Worm (Caenorhabditis elegans) whole organism, L2 larva: ENCODE measurements around the gene B0228.9.

Experiments used
- C34F6.9 ChIP-seq: fragments of 150-350 bp; optimal IDR thresholded peaks from 2 replicates; lab custom pipeline; 2014; ENCODE audit warnings: missing biosample characterization, missing genetic modification characterization
- F13H6.1 ChIP-seq: sonication (generic microtip); optimal IDR thresholded peaks from 2 replicates; lab custom pipeline; 2016; ENCODE audit warnings: missing genetic modification characterization, missing compliant biosample characterization
- R02D3.7 ChIP-seq: fragments of 150-350 bp; optimal IDR thresholded peaks from 2 replicates; lab custom pipeline; 2014; ENCODE audit warnings: missing biosample characterization, missing genetic modification characterization
- Y55F3AM.14 ChIP-seq: fragments of 200-800 bp; sonication (Bioruptor generic); optimal IDR thresholded peaks from 2 replicates; lab custom pipeline; 2018; ENCODE audit warnings: mild to moderate bottlenecking, missing genetic modification characterization, missing compliant biosample characterization
- alr-1 ChIP-seq: fragments of 150-350 bp; optimal IDR thresholded peaks from 2 replicates; lab custom pipeline; 2014; ENCODE audit warnings: missing biosample characterization, missing genetic modification characterization
- ama-1 ChIP-seq: fragments of 150-350 bp; optimal IDR thresholded peaks from 2 replicates; lab custom pipeline; 2018; ENCODE audit warnings: inconsistent platforms
- blmp-1 ChIP-seq: sonication (generic microtip); optimal IDR thresholded peaks from 2 replicates; lab custom pipeline; 2017; ENCODE audit warnings: missing genetic modification characterization, mild to moderate bottlenecking, missing compliant biosample characterization, antibody characterized with exemption, moderate library complexity; ENCODE audit not compliant: insufficient read depth
- ceh-82 ChIP-seq: fragments of 150-350 bp; optimal IDR thresholded peaks from 2 replicates; lab custom pipeline; 2014; ENCODE audit warnings: missing biosample characterization, missing genetic modification characterization
- crh-2 ChIP-seq: sonication (generic microtip); optimal IDR thresholded peaks from 2 replicates; lab custom pipeline; 2017; ENCODE audit warnings: missing biosample characterization, missing genetic modification characterization
- elt-1 ChIP-seq: fragments of 150-350 bp; optimal IDR thresholded peaks from 2 replicates; lab custom pipeline; 2014; ENCODE audit warnings: missing biosample characterization, missing genetic modification characterization
- gmeb-1 ChIP-seq: fragments of 150-350 bp; optimal IDR thresholded peaks from 2 replicates; lab custom pipeline; 2014; ENCODE audit warnings: missing biosample characterization, missing genetic modification characterization
- lin-11 ChIP-seq: fragments of 150-350 bp; sonication (generic microtip); optimal IDR thresholded peaks from 2 replicates; lab custom pipeline; 2014; ENCODE audit warnings: missing biosample characterization, missing genetic modification characterization, inconsistent platforms, mixed read lengths
- lsy-2 ChIP-seq, 2 experiments: fragments of 150-350 bp in 1 of 2; sonication (generic microtip) in 1 of 2; optimal IDR thresholded peaks; 2 replicates each; lab custom pipeline; 2014 to 2017; ENCODE audit warnings: missing biosample characterization in 2 of 2, missing genetic modification characterization in 2 of 2
- mab-5 ChIP-seq: fragments of 150-350 bp; optimal IDR thresholded peaks from 2 replicates; lab custom pipeline; 2014; ENCODE audit warnings: missing biosample characterization, missing genetic modification characterization
- mbf-1 ChIP-seq: sonication (generic microtip); optimal IDR thresholded peaks from 2 replicates; lab custom pipeline; 2017; ENCODE audit warnings: missing biosample characterization, missing genetic modification characterization
- mdl-1 ChIP-seq, 2 experiments: fragments of 150-350 bp in 1 of 2; sonication (generic microtip) in 1 of 2; optimal IDR thresholded peaks; 2 replicates each; lab custom pipeline; 2017; ENCODE audit warnings: missing biosample characterization in 2 of 2, missing genetic modification characterization in 2 of 2
- nhr-12 ChIP-seq: fragments of 150-350 bp; optimal IDR thresholded peaks from 2 replicates; lab custom pipeline; 2014; ENCODE audit warnings: missing biosample characterization, missing genetic modification characterization
- nhr-129 ChIP-seq: fragments of 150-350 bp; optimal IDR thresholded peaks from 2 replicates; lab custom pipeline; 2014; ENCODE audit warnings: missing biosample characterization, missing genetic modification characterization
- nhr-237 ChIP-seq: fragments of 150-350 bp; optimal IDR thresholded peaks from 2 replicates; lab custom pipeline; 2014; ENCODE audit warnings: missing biosample characterization, missing genetic modification characterization
- nhr-25 ChIP-seq: fragments of 150-350 bp; sonication (generic microtip); optimal IDR thresholded peaks from 3 replicates; lab custom pipeline; 2014; ENCODE audit warnings: missing biosample characterization, missing genetic modification characterization
- nhr-6 ChIP-seq: fragments of 150-350 bp; optimal IDR thresholded peaks from 2 replicates; lab custom pipeline; 2014; ENCODE audit warnings: missing biosample characterization, missing genetic modification characterization
- peb-1 ChIP-seq: fragments of 150-350 bp; optimal IDR thresholded peaks from 2 replicates; lab custom pipeline; 2014; ENCODE audit warnings: missing biosample characterization, missing genetic modification characterization
- sem-4 ChIP-seq: fragments of 150-350 bp; optimal IDR thresholded peaks from 2 replicates; lab custom pipeline; 2014; ENCODE audit warnings: missing biosample characterization, missing genetic modification reagents, missing genetic modification characterization
- skn-1 ChIP-seq: sonication (generic microtip); optimal IDR thresholded peaks from 2 replicates; lab custom pipeline; 2017; ENCODE audit warnings: missing biosample characterization, missing genetic modification characterization
- sma-3 ChIP-seq: sonication (generic microtip); optimal IDR thresholded peaks from 2 replicates; lab custom pipeline; 2016; ENCODE audit warnings: missing genetic modification reagents, missing genetic modification characterization, missing compliant biosample characterization
- sma-9 ChIP-seq, 2 experiments: fragments of 150-350 bp in 1 of 2; sonication (generic microtip) in 1 of 2; optimal IDR thresholded peaks; 2 replicates each; lab custom pipeline; 2014 to 2016; ENCODE audit warnings: missing genetic modification characterization in 2 of 2, mild to moderate bottlenecking in 1 of 2, missing biosample characterization in 1 of 2, missing compliant biosample characterization in 1 of 2, missing genetic modification reagents in 1 of 2, moderate library complexity in 1 of 2
- snpc-4 ChIP-seq: fragments of 150-350 bp; optimal IDR thresholded peaks from 2 replicates; lab custom pipeline; 2014; ENCODE audit warnings: missing biosample characterization, missing genetic modification characterization
- unc-55 ChIP-seq: fragments of 150-350 bp; sonication (generic microtip); optimal IDR thresholded peaks from 3 replicates; lab custom pipeline; 2014; ENCODE audit warnings: missing biosample characterization, missing genetic modification reagents, missing genetic modification characterization
- unc-62 ChIP-seq: fragments of 150-350 bp; optimal IDR thresholded peaks from 2 replicates; lab custom pipeline; 2014; ENCODE audit warnings: missing biosample characterization, missing genetic modification reagents, missing genetic modification characterization
- zag-1 ChIP-seq: fragments of 150-350 bp; optimal IDR thresholded peaks from 2 replicates; lab custom pipeline; 2014; ENCODE audit warnings: missing biosample characterization, missing genetic modification characterization
- ztf-4 ChIP-seq: fragments of 150-350 bp; optimal IDR thresholded peaks from 2 replicates; lab custom pipeline; 2014; ENCODE audit warnings: missing biosample characterization, missing genetic modification characterization

The B0228.9 gene

DNA sequence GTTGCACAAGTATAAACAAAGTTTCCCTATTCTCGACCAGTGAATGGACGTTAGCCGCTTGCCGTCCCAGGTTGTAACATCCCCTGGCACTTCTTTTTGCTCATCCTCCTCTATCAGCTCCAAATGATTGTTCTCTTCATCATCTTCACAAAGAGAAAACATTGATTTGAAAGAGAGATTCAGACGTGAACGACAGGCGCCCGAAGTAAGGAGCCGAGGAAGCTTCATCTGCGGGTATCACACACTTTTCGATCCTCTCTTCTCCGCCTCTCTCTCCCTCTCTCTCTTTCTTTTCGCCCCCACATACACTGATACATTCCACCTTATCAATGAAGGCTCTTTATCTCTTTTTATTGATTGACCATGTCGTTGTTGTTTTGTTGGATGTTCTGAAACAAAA, 40.7 kb downstream of the B0228.9 start:
- peak; percentile 62 for TF ChIP-seq nhr-129 (tag; lab: Kevin White, UChicago)
- TF ChIP-seq unc-62 (GFP tag; lab: Kevin White, UChicago) = no peak
- TF ChIP-seq F13H6.1 = peak; percentile 77
- peak; percentile 10 for TF ChIP-seq C34F6.9 (tag; lab: Kevin White, UChicago)
- TF ChIP-seq nhr-12 = no peak
- TF ChIP-seq sma-9 (GFP tag; optimal IDR thresholded peaks at IDR 0.05; lab: Kevin White, UChicago) = peak; percentile 0
- TF ChIP-seq sma-9 (tag; optimal IDR thresholded peaks at IDR 0.05; lab: Kevin White, UChicago) = no peak
- TF ChIP-seq alr-1 (tag; lab: Kevin White, UChicago) = no peak

ce11 chrII:7720479-7720878, 43.0 kb downstream of the B0228.9 start:
- TF ChIP-seq lsy-2 (tag; optimal IDR thresholded peaks at IDR 0.05; lab: Kevin White, UChicago) = no peak
- TF ChIP-seq nhr-129 (tag; lab: Kevin White, UChicago) = peak; percentile 29
- no peak for TF ChIP-seq zag-1
- no peak for TF ChIP-seq ama-1
- TF ChIP-seq, all 48 proteins: peak for 1

- TF ChIP-seq mdl-1 (tag; optimal IDR thresholded peaks at IDR 0.05; lab: Kevin White, UChicago) (no peak), gmeb-1 (tag; lab: Kevin White, UChicago) (no peak), nhr-12 (no peak), nhr-237 (tag; lab: Kevin White, UChicago) (no peak), nhr-25 (tag; lab: Kevin White, UChicago) (no peak), unc-62 (GFP tag; lab: Kevin White, UChicago) (no peak), F13H6.1 (no peak), sem-4 (no peak), nhr-129 (tag; lab: Kevin White, UChicago) (no peak), lin-11 (no peak), mab-5 (tag; lab: Kevin White, UChicago) (no peak), mbf-1 (no peak)
These were observed 44.4 kb downstream of the B0228.9 start for ce11 chrII:7719039-7719438.

ce11 chrII:7718491-7718890, 45.0 kb downstream of the B0228.9 start, which contains the start of gene cpna-5:
Gene cpna-5 (minus strand): TSS chrII:7718591.
- no peak for TF ChIP-seq unc-55 (GFP tag; lab: Kevin White, UChicago)
- no peak for TF ChIP-seq nhr-6 (tag; lab: Kevin White, UChicago)
- TF ChIP-seq alr-1 (tag; lab: Kevin White, UChicago) = no peak
- no peak for TF ChIP-seq ztf-4 (tag; lab: Kevin White, UChicago)
- no peak for TF ChIP-seq sem-4

- peak; percentile 36 for TF ChIP-seq F13H6.1
- TF ChIP-seq sma-3 = no peak
- TF ChIP-seq sma-9 (GFP tag; optimal IDR thresholded peaks at IDR 0.05; lab: Kevin White, UChicago) = peak; percentile 39
- TF ChIP-seq sma-9 (tag; optimal IDR thresholded peaks at IDR 0.05; lab: Kevin White, UChicago) = no peak
- no peak for TF ChIP-seq gmeb-1 (tag; lab: Kevin White, UChicago)
- TF ChIP-seq zag-1 = no peak
- TF ChIP-seq unc-62 (GFP tag; lab: Kevin White, UChicago) = no peak
- TF ChIP-seq C34F6.9 (tag; lab: Kevin White, UChicago) = peak; percentile 6
- peak in 1 of 2 experiments; percentile 15 for TF ChIP-seq lsy-2 (tag; optimal IDR thresholded peaks at IDR 0.05; lab: Kevin White, UChicago)
These were observed 47.4 kb downstream of the B0228.9 start for ce11 chrII:7716112-7716511.

- TF ChIP-seq Y55F3AM.14 (GFP tag; lab: Kevin White, UChicago) (no peak), gmeb-1 (tag; lab: Kevin White, UChicago) (no peak), C34F6.9 (tag; lab: Kevin White, UChicago) (peak; percentile 76), nhr-129 (tag; lab: Kevin White, UChicago) (peak; percentile 29), F13H6.1 (no peak), sma-3 (no peak), unc-55 (GFP tag; lab: Kevin White, UChicago) (peak; percentile 27), lsy-2 (tag; optimal IDR thresholded peaks at IDR 0.05; lab: Kevin White, UChicago) (peak in 1 of 2 experiments; percentile 49), crh-2 (peak; percentile 91), R02D3.7 (tag; lab: Kevin White, UChicago) (no peak), snpc-4 (no peak), elt-1 (tag; lab: Kevin White, UChicago) (no peak), zag-1 (no peak), skn-1 (tag; lab: Kevin White, UChicago) (no peak), nhr-12 (no peak), peb-1 (tag; lab: Kevin White, UChicago) (no peak), ceh-82 (tag; lab: Kevin White, UChicago) (no peak), sma-9 (GFP tag; optimal IDR thresholded peaks at IDR 0.05; lab: Kevin White, UChicago) (peak; percentile 57), sma-9 (tag; optimal IDR thresholded peaks at IDR 0.05; lab: Kevin White, UChicago) (no peak), blmp-1 (tag; lab: Kevin White, UChicago) (no peak)
These were observed 48.8 kb downstream of the B0228.9 start for ce11 chrII:7714614-7715186.
